Fruit fly (Drosophila melanogaster) whole organism, wandering third instar larva: ENCODE results near the gene Dys.

Experiments
- Abd-B ChIP-seq: fragments of >200 bp; optimal IDR thresholded peaks from 2 replicates; lab custom pipeline; 2017; ENCODE audit warnings: missing biosample characterization, missing genetic modification characterization
- CG32264 ChIP-seq: fragments of 200-800 bp; sonication (Bioruptor generic); optimal IDR thresholded peaks from 2 replicates; lab custom pipeline; 2016; ENCODE audit warnings: missing biosample characterization, missing genetic modification characterization
- CG9705 ChIP-seq: fragments of 200-800 bp; sonication (Bioruptor generic); optimal IDR thresholded peaks from 2 replicates; lab custom pipeline; 2018; ENCODE audit warnings: missing biosample characterization, mild to moderate bottlenecking, missing genetic modification characterization
- Dfd ChIP-seq: fragments of >200 bp; optimal IDR thresholded peaks from 2 replicates; lab custom pipeline; 2017; ENCODE audit warnings: missing biosample characterization, missing genetic modification characterization
- Dif ChIP-seq: fragments of 200-275, 200-300 bp; sonication (Bioruptor generic); optimal IDR thresholded peaks from 2 replicates; lab custom pipeline; 2018; ENCODE audit warnings: missing biosample characterization, missing genetic modification characterization; ENCODE audit not compliant: partially characterized antibody
- GATAd ChIP-seq: sonication (Bioruptor generic); optimal IDR thresholded peaks from 2 replicates; lab custom pipeline; 2016; ENCODE audit warnings: missing biosample characterization, missing genetic modification characterization
- HLH106 ChIP-seq: fragments of 200-800 bp; optimal IDR thresholded peaks from 3 replicates; lab custom pipeline; 2019; ENCODE audit warnings: missing biosample characterization, mild to moderate bottlenecking, missing genetic modification characterization, moderate library complexity
- Hnf4 ChIP-seq: fragments of 200-800 bp; sonication (Bioruptor generic); optimal IDR thresholded peaks from 2 replicates; lab custom pipeline; 2016; ENCODE audit warnings: missing biosample characterization, mild to moderate bottlenecking, missing genetic modification characterization
- Hr78 ChIP-seq: fragments of >200 bp; optimal IDR thresholded peaks from 2 replicates; lab custom pipeline; 2017; ENCODE audit warnings: missing biosample characterization, missing genetic modification characterization
- Hr83 ChIP-seq: fragments of 200-300 bp; sonication (Bioruptor generic); optimal IDR thresholded peaks from 2 replicates; lab custom pipeline; 2016; ENCODE audit warnings: missing biosample characterization, mild to moderate bottlenecking, missing genetic modification characterization, moderate library complexity; ENCODE audit not compliant: poor library complexity, severe bottlenecking
- Jra ChIP-seq: sonication (Bioruptor generic); optimal IDR thresholded peaks from 2 replicates; lab custom pipeline; 2016; ENCODE audit warnings: missing biosample characterization, missing genetic modification characterization
- Myc ChIP-seq: fragments of >200 bp; optimal IDR thresholded peaks from 2 replicates; lab custom pipeline; 2017
- OdsH ChIP-seq: fragments of 200-800 bp; sonication (Bioruptor generic); optimal IDR thresholded peaks from 2 replicates; lab custom pipeline; 2016; ENCODE audit warnings: missing biosample characterization, mild to moderate bottlenecking, missing genetic modification characterization
- Rel ChIP-seq, 2 experiments: fragments of 200-800 bp; sonication (Bioruptor generic) in 1 of 2; optimal IDR thresholded peaks; 2 replicates in 1 of 2; 3 replicates in 1 of 2; lab custom pipeline; 2016 to 2019; ENCODE audit warnings: mild to moderate bottlenecking in 2 of 2, missing biosample characterization in 2 of 2, missing genetic modification characterization in 2 of 2, moderate library complexity in 1 of 2
- Sp1 ChIP-seq: fragments of 200-800 bp; sonication (Bioruptor generic); optimal IDR thresholded peaks from 3 replicates; lab custom pipeline; 2019; ENCODE audit warnings: missing biosample characterization, mild to moderate bottlenecking, missing genetic modification characterization, moderate library complexity
- Vsx2 ChIP-seq: fragments of 200-300, 225-300 bp; sonication (Bioruptor generic); optimal IDR thresholded peaks from 2 replicates; lab custom pipeline; 2018; ENCODE audit warnings: missing biosample characterization, missing genetic modification characterization; ENCODE audit not compliant: partially characterized antibody
- br ChIP-seq: fragments of 200-800 bp; sonication (Bioruptor generic); optimal IDR thresholded peaks from 2 replicates; lab custom pipeline; 2016; ENCODE audit warnings: missing biosample characterization, missing genetic modification characterization
- brk ChIP-seq: fragments of 200-800 bp; sonication (Bioruptor generic); optimal IDR thresholded peaks from 2 replicates; lab custom pipeline; 2016; ENCODE audit warnings: missing biosample characterization, mild to moderate bottlenecking, missing genetic modification characterization
- dl ChIP-seq, 2 experiments: fragments of 175-275, 200-275 bp in 1 of 2; fragments of 200-275 bp in 1 of 2; sonication (Bioruptor generic); optimal IDR thresholded peaks; lab custom pipeline; 2018; ENCODE audit warnings: mild to moderate bottlenecking in 2 of 2, missing biosample characterization in 2 of 2, missing genetic modification characterization in 2 of 2, moderate library complexity in 2 of 2; ENCODE audit not compliant: partially characterized antibody in 2 of 2, insufficient read depth in 1 of 2
- dmrt93B ChIP-seq: fragments of 200-800 bp; sonication (Bioruptor generic); optimal IDR thresholded peaks from 2 replicates; lab custom pipeline; 2018; ENCODE audit warnings: missing biosample characterization, mild to moderate bottlenecking, missing genetic modification characterization
- dsf ChIP-seq: sonication (Bioruptor generic); optimal IDR thresholded peaks from 2 replicates; lab custom pipeline; 2016; ENCODE audit warnings: missing biosample characterization, missing genetic modification characterization, borderline replicate concordance
- ey ChIP-seq: fragments of 200-800 bp; sonication (Bioruptor generic); optimal IDR thresholded peaks from 2 replicates; lab custom pipeline; 2016; ENCODE audit warnings: missing biosample characterization, missing genetic modification characterization
- foxo ChIP-seq, 2 experiments: fragments of 200-800 bp; sonication (Bioruptor generic); optimal IDR thresholded peaks; 2 replicates in 1 of 2; 3 replicates in 1 of 2; lab custom pipeline; 2016 to 2017; ENCODE audit warnings: missing biosample characterization in 2 of 2, missing genetic modification characterization in 2 of 2
- fru ChIP-seq: fragments of 200-800 bp; sonication (Bioruptor generic); optimal IDR thresholded peaks from 3 replicates; lab custom pipeline; 2016; ENCODE audit warnings: missing biosample characterization, mild to moderate bottlenecking, missing genetic modification characterization
- h ChIP-seq: fragments of 200-800 bp; sonication (Bioruptor generic); optimal IDR thresholded peaks from 3 replicates; lab custom pipeline; 2016; ENCODE audit warnings: missing biosample characterization, mild to moderate bottlenecking, missing genetic modification characterization
- jim ChIP-seq: fragments of 175-275, 200-325 bp; sonication (Bioruptor generic); optimal IDR thresholded peaks from 2 replicates; lab custom pipeline; 2016; ENCODE audit warnings: missing biosample characterization, mild to moderate bottlenecking, missing genetic modification characterization
- lola ChIP-seq: fragments of >200 bp; optimal IDR thresholded peaks from 2 replicates; lab custom pipeline; 2017; ENCODE audit warnings: missing biosample characterization, missing genetic modification characterization
- pan ChIP-seq: fragments of >200 bp; optimal IDR thresholded peaks from 2 replicates; lab custom pipeline; 2017
- psq ChIP-seq: fragments of 200-800 bp; sonication (Bioruptor generic); optimal IDR thresholded peaks from 3 replicates; lab custom pipeline; 2017; ENCODE audit warnings: missing biosample characterization, mild to moderate bottlenecking, missing genetic modification characterization, moderate library complexity
- rgr ChIP-seq: fragments of 200-800 bp; sonication (Bioruptor generic); optimal IDR thresholded peaks from 3 replicates; lab custom pipeline; 2016; ENCODE audit warnings: missing biosample characterization, mild to moderate bottlenecking, missing genetic modification characterization
- sage ChIP-seq: fragments of 200-800 bp; sonication (Bioruptor generic); optimal IDR thresholded peaks from 2 replicates; lab custom pipeline; 2016; ENCODE audit warnings: missing biosample characterization, mild to moderate bottlenecking, missing genetic modification characterization
- sv ChIP-seq: fragments of 200-800 bp; sonication (Bioruptor generic); optimal IDR thresholded peaks from 3 replicates; lab custom pipeline; 2016; ENCODE audit warnings: missing biosample characterization, missing genetic modification characterization
- tai ChIP-seq: sonication (Bioruptor generic); optimal IDR thresholded peaks from 2 replicates; lab custom pipeline; 2016; ENCODE audit warnings: missing biosample characterization, missing genetic modification characterization
- usp ChIP-seq: fragments of >200 bp; optimal IDR thresholded peaks from 2 replicates; lab custom pipeline; 2017; ENCODE audit warnings: missing biosample characterization, missing genetic modification characterization
- woc ChIP-seq: sonication (Bioruptor generic); optimal IDR thresholded peaks from 2 replicates; lab custom pipeline; 2016; ENCODE audit warnings: missing biosample characterization, mild to moderate bottlenecking, missing genetic modification characterization

The Dys gene

dm6 chr3R:19642893-19643270 is 182.0 kb downstream of the Dys start (continued):
- TF ChIP-seq Hr83 (GFP tag; lab: Kevin White, UChicago) = peak; percentile 50
- no peak for TF ChIP-seq dsf (GFP tag; lab: Kevin White, UChicago)
- no peak for TF ChIP-seq Vsx2 (GFP tag; lab: Kevin White, UChicago)
- TF ChIP-seq Myc = peak; percentile 29
- TF ChIP-seq Abd-B (GFP tag; lab: Kevin White, UChicago) = no peak
- TF ChIP-seq CG9705 (GFP tag; lab: Kevin White, UChicago) = no peak
- TF ChIP-seq ey (GFP tag; lab: Kevin White, UChicago) = no peak
- no peak for TF ChIP-seq dmrt93B
- no peak for TF ChIP-seq Dfd (GFP tag; lab: Kevin White, UChicago)
- TF ChIP-seq HLH106 = no peak
- TF ChIP-seq, all 38 proteins: peak for 10

dm6 chr3R:19644094-19644900 is 183.4 kb downstream of the Dys start, which contains the start of gene Vha13:
Vha13 (minus strand) TSS chr3R:19644386.
- peak; percentile 3 for TF ChIP-seq dmrt93B
- peak; percentile 49 for TF ChIP-seq sv (GFP tag; lab: Kevin White, UChicago)
- TF ChIP-seq HLH106 = peak; percentile 38
- peak; percentile 6 for TF ChIP-seq GATAd (GFP tag; lab: Kevin White, UChicago)
- TF ChIP-seq jim (GFP tag; lab: Kevin White, UChicago) = peak; percentile 56
- TF ChIP-seq br (GFP tag; lab: Kevin White, UChicago) = peak; percentile 41
- TF ChIP-seq Hr83 (GFP tag; lab: Kevin White, UChicago) = peak; percentile 81
- TF ChIP-seq CG9705 (GFP tag; lab: Kevin White, UChicago) = no peak
- TF ChIP-seq OdsH (GFP tag; lab: Kevin White, UChicago) = peak; percentile 2
- peak; percentile 83 for TF ChIP-seq fru (GFP tag; lab: Kevin White, UChicago)
- peak; percentile 59 for TF ChIP-seq rgr (GFP tag; lab: Kevin White, UChicago)
- no peak for TF ChIP-seq Hnf4 (GFP tag; lab: Kevin White, UChicago)
- TF ChIP-seq Dfd (GFP tag; lab: Kevin White, UChicago) = no peak
- no peak for TF ChIP-seq sage (GFP tag; lab: Kevin White, UChicago)
- TF ChIP-seq Myc = peak; percentile 37
- TF ChIP-seq foxo (GFP tag; optimal IDR thresholded peaks at IDR 0.05; lab: Kevin White, UChicago) = peak in 1 of 2 experiments; percentile 42
- no peak for TF ChIP-seq psq
- TF ChIP-seq Abd-B (GFP tag; lab: Kevin White, UChicago) = no peak
- TF ChIP-seq woc (GFP tag; lab: Kevin White, UChicago) = peak; percentile 71
- no peak for TF ChIP-seq CG32264
- peak; percentile 63 for TF ChIP-seq Sp1 (GFP tag; lab: Kevin White, UChicago)
- no peak for TF ChIP-seq usp (GFP tag; lab: Kevin White, UChicago)
- no peak for TF ChIP-seq lola (GFP tag; lab: Kevin White, UChicago)
- peak; percentile 54 for TF ChIP-seq h (GFP tag; lab: Kevin White, UChicago)
- TF ChIP-seq Dif (GFP tag; lab: Kevin White, UChicago) = peak; percentile 83
- peak; percentile 38 to 43 for TF ChIP-seq dl (GFP tag; optimal IDR thresholded peaks at IDR 0.05; lab: Kevin White, UChicago; ENCODE audit: insufficient read depth in 1 of 2, partially characterized antibody in 2 of 2)
- TF ChIP-seq Rel (GFP tag; optimal IDR thresholded peaks at IDR 0.05; lab: Kevin White, UChicago) = no peak
- peak; percentile 50 for TF ChIP-seq Rel (tag; optimal IDR thresholded peaks at IDR 0.05; lab: Kevin White, UChicago)
- TF ChIP-seq Vsx2 (GFP tag; lab: Kevin White, UChicago) = peak; percentile 65
- TF ChIP-seq brk (GFP tag; lab: Kevin White, UChicago) = no peak
- TF ChIP-seq Jra (GFP tag; lab: Kevin White, UChicago) = peak; percentile 22
- no peak for TF ChIP-seq pan (lab: Kevin White, UChicago)
- no peak for TF ChIP-seq Hr78 (GFP tag; lab: Kevin White, UChicago)

dm6 chr3R:19644901-19645204 is 184.0 kb downstream of the Dys start, which contains the start of gene Nup58:
Nup58 (plus strand) TSS chr3R:19645026.
- TF ChIP-seq h (GFP tag; lab: Kevin White, UChicago) (no peak), HLH106 (peak; percentile 7), tai (GFP tag; lab: Kevin White, UChicago) (no peak), Sp1 (GFP tag; lab: Kevin White, UChicago) (no peak), Hr83 (GFP tag; lab: Kevin White, UChicago) (peak; percentile 42)
